Fruit fly (Drosophila melanogaster) whole organism, embryonic: ENCODE measurements around the gene CG16758.

Source experiments
- CG11560 ChIP-seq: fragments of 200-800 bp; sonication (Bioruptor generic); IDR thresholded peaks from 3 replicates; pipeline ENCODE4 v1.3.6; 2022; ENCODE audit warnings: missing biosample characterization, missing genetic modification characterization
- CG13296 ChIP-seq: fragments of 200-800 bp; sonication (Bioruptor generic); optimal IDR thresholded peaks from 3 replicates; lab custom pipeline; 2018; ENCODE audit warnings: missing biosample characterization, mild to moderate bottlenecking, missing genetic modification characterization
- CG13624 ChIP-seq: fragments of 200-800 bp; sonication (Bioruptor generic); optimal IDR thresholded peaks from 2 replicates; lab custom pipeline; 2016; ENCODE audit warnings: missing biosample characterization, missing genetic modification characterization
- CG4730 ChIP-seq: fragments of 200-800 bp; sonication (Bioruptor generic); IDR thresholded peaks from 2 replicates; pipeline ENCODE4 v1.3.6; 2022; ENCODE audit warnings: missing biosample characterization, missing genetic modification characterization
- CG5953 ChIP-seq: fragments of 200-800 bp; sonication (Bioruptor generic); IDR thresholded peaks from 2 replicates; pipeline ENCODE4 v1.3.6; 2022; ENCODE audit warnings: missing biosample characterization, missing genetic modification characterization
- CG7839 ChIP-seq: fragments of 200-800 bp; sonication (Bioruptor generic); optimal IDR thresholded peaks from 3 replicates; lab custom pipeline; 2018; ENCODE audit warnings: missing biosample characterization, mild to moderate bottlenecking, missing genetic modification characterization, moderate library complexity
- Dref ChIP-seq: fragments of 200-800 bp; sonication (Bioruptor generic); IDR thresholded peaks from 2 replicates; pipeline ENCODE4 v1.3.6; 2022; ENCODE audit warnings: missing biosample characterization, missing genetic modification characterization
- inv ChIP-seq: fragments of 200-800 bp; sonication (Bioruptor generic); IDR thresholded peaks from 2 replicates; pipeline ENCODE4 v1.3.6; 2022; ENCODE audit warnings: missing biosample characterization, missing genetic modification characterization; ENCODE audit not compliant: partially characterized antibody
- pb ChIP-seq: fragments of 200-800 bp; sonication (Bioruptor generic); optimal IDR thresholded peaks from 3 replicates; lab custom pipeline; 2016; ENCODE audit warnings: missing biosample characterization, missing genetic modification characterization
- tio ChIP-seq: fragments of 200-800 bp; sonication (Bioruptor generic); optimal IDR thresholded peaks from 2 replicates; lab custom pipeline; 2017; ENCODE audit warnings: missing biosample characterization, missing genetic modification characterization, inconsistent platforms

DNA sequence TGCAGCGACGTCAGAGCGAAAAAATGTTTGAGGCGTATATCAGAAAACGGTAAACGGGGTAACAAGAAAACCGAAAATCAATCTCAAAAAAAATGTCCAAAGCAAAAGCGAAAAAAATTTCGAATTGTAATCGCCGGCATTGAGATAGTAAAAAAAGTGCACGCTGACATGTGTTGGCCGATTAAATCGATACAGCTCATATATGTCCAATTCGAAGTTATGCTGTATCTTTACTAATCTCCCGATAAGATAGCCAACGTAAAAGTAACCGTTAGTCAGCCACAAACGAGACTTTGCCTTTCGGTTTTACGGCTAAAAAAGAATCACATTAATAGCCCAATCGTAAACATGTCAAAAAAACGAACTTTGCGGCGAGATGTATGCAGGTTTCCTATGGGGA is 46.5 kb downstream of the CG16758 start:
- TF ChIP-seq Dref (GFP tag; lab: Robert Waterston, UW) (no peak), CG13624 (no peak), CG7839 (tag; lab: Kevin White, UChicago) (no peak), tio (GFP tag; lab: Kevin White, UChicago) (no peak), pb (GFP tag; lab: Kevin White, UChicago) (no peak), CG11560 (tag; lab: Robert Waterston, UW) (no peak), CG13296 (no peak), CG5953 (GFP tag; lab: Robert Waterston, UW) (no peak), CG4730 (GFP tag; lab: Robert Waterston, UW) (no peak), inv (GFP tag; lab: Robert Waterston, UW) (no peak)
